Fruit fly (Drosophila melanogaster): Measurements from ENCODE around the gene CG5854.

- no peak for TF ChIP-seq psq (GFP tag; optimal IDR thresholded peaks at IDR 0.05)
- TF ChIP-seq usp (GFP tag; optimal IDR thresholded peaks at IDR 0.05): no peak
- TF ChIP-seq OdsH (GFP tag; optimal IDR thresholded peaks at IDR 0.05): no peak
- peak; percentile 25 for TF ChIP-seq Dif (GFP tag; optimal IDR thresholded peaks at IDR 0.05; ENCODE audit: partially characterized antibody)
- TF ChIP-seq Hr78 (GFP tag; optimal IDR thresholded peaks at IDR 0.05): no peak
- TF ChIP-seq Abd-B (GFP tag; optimal IDR thresholded peaks at IDR 0.05): no peak
- peak; percentile 18 for TF ChIP-seq h (GFP tag; optimal IDR thresholded peaks at IDR 0.05)
- TF ChIP-seq jim (GFP tag; optimal IDR thresholded peaks at IDR 0.05): no peak
- peak; percentile 38 for TF ChIP-seq Jra (GFP tag; optimal IDR thresholded peaks at IDR 0.05)
- TF ChIP-seq CG9705 (GFP tag; optimal IDR thresholded peaks at IDR 0.05): no peak
- no peak for TF ChIP-seq dl (GFP tag; optimal IDR thresholded peaks at IDR 0.05; ENCODE audit: insufficient read depth in 1 of 2, partially characterized antibody in 2 of 2)
- no peak for TF ChIP-seq dmrt93B (GFP tag; optimal IDR thresholded peaks at IDR 0.05)
- TF ChIP-seq fru (GFP tag; optimal IDR thresholded peaks at IDR 0.05): no peak
These were observed 11.0 kb upstream of the CG5854 start, which contains the start of the genes sba and CG31141 for dm6 chr3R:23922502-23923350.

Data from whole organism, wandering third instar larva.